Fruit fly (Drosophila melanogaster) whole organism, adult: ENCODE data around the gene Mocs2B.
A peak's percentile ranks its signal among the peaks of the same experiment; 100 is the strongest.

ENCODE experiments used
- CG11617 ChIP-seq: fragments of 200-800 bp; sonication (Bioruptor generic); optimal IDR thresholded peaks from 2 replicates; lab custom pipeline; 2017; ENCODE audit warnings: mild to moderate bottlenecking, missing biosample characterization, missing genetic modification reagents, missing genetic modification characterization
- CG12768 ChIP-seq: fragments of 200-800 bp; sonication (Bioruptor generic); optimal IDR thresholded peaks from 2 replicates; lab custom pipeline; 2017; ENCODE audit warnings: missing biosample characterization, missing genetic modification characterization, mild to moderate bottlenecking, moderate library complexity, missing genetic modification reagents
- CG14711 ChIP-seq: fragments of 200-800 bp; sonication (Bioruptor generic); optimal IDR thresholded peaks from 2 replicates; lab custom pipeline; 2018; ENCODE audit warnings: missing biosample characterization, mild to moderate bottlenecking, missing genetic modification characterization, moderate library complexity
- CG1620 ChIP-seq: fragments of 200-800 bp; sonication (Bioruptor generic); optimal IDR thresholded peaks from 2 replicates; lab custom pipeline; 2016; ENCODE audit warnings: missing biosample characterization, missing genetic modification characterization
- CG33017 ChIP-seq: fragments of 200-800 bp; sonication (Bioruptor generic); optimal IDR thresholded peaks from 2 replicates; lab custom pipeline; 2018; ENCODE audit warnings: missing biosample characterization, mild to moderate bottlenecking, missing genetic modification characterization, moderate library complexity
- CG5204 ChIP-seq: fragments of 200-800 bp; sonication (Bioruptor generic); optimal IDR thresholded peaks from 2 replicates; lab custom pipeline; 2016; ENCODE audit warnings: missing biosample characterization, missing genetic modification characterization
- CG7045 ChIP-seq: fragments of 200-800 bp; sonication (Bioruptor generic); optimal IDR thresholded peaks from 2 replicates; lab custom pipeline; 2017; ENCODE audit warnings: missing biosample characterization, mild to moderate bottlenecking, missing genetic modification characterization
- CG7101 ChIP-seq: fragments of 200-800 bp; sonication (Bioruptor generic); optimal IDR thresholded peaks from 2 replicates; lab custom pipeline; 2018; ENCODE audit warnings: missing biosample characterization, mild to moderate bottlenecking, missing genetic modification characterization, moderate library complexity
- Clk ChIP-seq: fragments of 200-800 bp; sonication (Bioruptor generic); optimal IDR thresholded peaks from 2 replicates; lab custom pipeline; 2017; ENCODE audit warnings: missing biosample characterization, missing genetic modification characterization
- Crg-1 ChIP-seq: fragments of 200-800 bp; sonication (Bioruptor generic); optimal IDR thresholded peaks from 2 replicates; lab custom pipeline; 2016; ENCODE audit warnings: missing biosample characterization, missing genetic modification characterization
- Hr96 ChIP-seq: fragments of 200-800 bp; sonication (Bioruptor generic); optimal IDR thresholded peaks from 2 replicates; lab custom pipeline; 2016; ENCODE audit warnings: missing biosample characterization, missing genetic modification characterization
- Mnt ChIP-seq: fragments of 200-800 bp; sonication (Bioruptor generic); optimal IDR thresholded peaks from 2 replicates; lab custom pipeline; 2016; ENCODE audit warnings: missing biosample characterization, mild to moderate bottlenecking, missing genetic modification characterization
- bab1 ChIP-seq: fragments of 200-800 bp; sonication (Bioruptor generic); optimal IDR thresholded peaks from 3 replicates; lab custom pipeline; 2019; ENCODE audit warnings: missing biosample characterization, mild to moderate bottlenecking, missing genetic modification characterization, moderate library complexity
- cic ChIP-seq: fragments of 200-800 bp; sonication (Bioruptor generic); optimal IDR thresholded peaks from 2 replicates; lab custom pipeline; 2017; ENCODE audit warnings: missing biosample characterization, mild to moderate bottlenecking, missing genetic modification characterization, moderate library complexity
- cnc ChIP-seq, 2 experiments: fragments of >200 bp; optimal IDR thresholded peaks; 2 replicates each; lab custom pipeline; 2017
- kay ChIP-seq: fragments of 200-800 bp; sonication (Bioruptor generic); peaks from one replicate; lab custom pipeline; 2016; ENCODE audit warnings: missing biosample characterization, missing genetic modification characterization, borderline replicate concordance
- ovo ChIP-seq: fragments of 200-800 bp; sonication (Bioruptor generic); optimal IDR thresholded peaks from 2 replicates; lab custom pipeline; 2016; ENCODE audit warnings: missing biosample characterization, missing genetic modification characterization
- pad ChIP-seq: fragments of 200-800 bp; sonication (Bioruptor generic); optimal IDR thresholded peaks from 3 replicates; lab custom pipeline; 2017; ENCODE audit warnings: missing biosample characterization, missing genetic modification characterization, mild to moderate bottlenecking, moderate library complexity, missing genetic modification reagents
- tj ChIP-seq: fragments of 200-800 bp; sonication (Bioruptor generic); optimal IDR thresholded peaks from 3 replicates; lab custom pipeline; 2017; ENCODE audit warnings: missing biosample characterization, mild to moderate bottlenecking, missing genetic modification characterization, moderate library complexity
- toe ChIP-seq: fragments of 200-800 bp; sonication (Bioruptor generic); optimal IDR thresholded peaks from 2 replicates; lab custom pipeline; 2016; ENCODE audit warnings: missing biosample characterization, missing genetic modification characterization

The Mocs2B gene

dm6 chr3R:25122736-25123211 lies 4.4 kb downstream of the Mocs2B start, which contains the start of the genes CG31510 and TTLL5:
Gene CG31510, minus strand, starts transcription at chr3R:25122920.
Gene TTLL5, minus strand, starts transcription at chr3R:25122920.
- no peak for TF ChIP-seq cnc (optimal IDR thresholded peaks at IDR 0.05; lab: Kevin White, UChicago)
- no peak for TF ChIP-seq CG7101 (tag; lab: Kevin White, UChicago)
- TF ChIP-seq CG33017 (tag; lab: Kevin White, UChicago): no peak
- no peak for TF ChIP-seq CG5204 (GFP tag; lab: Kevin White, UChicago)
- no peak for TF ChIP-seq pad
- TF ChIP-seq Crg-1 (GFP tag; lab: Kevin White, UChicago): no peak
- TF ChIP-seq CG14711: no peak
- TF ChIP-seq bab1 (GFP tag; lab: Kevin White, UChicago): peak; percentile 37

dm6 chr3R:25112466-25112939 lies 14.7 kb downstream of the Mocs2B start, which contains the start of gene Nepl16:
Gene Nepl16, minus strand, starts transcription at chr3R:25112516.
- no peak for TF ChIP-seq bab1 (GFP tag; lab: Kevin White, UChicago)
- no peak for TF ChIP-seq Crg-1 (GFP tag; lab: Kevin White, UChicago)
- TF ChIP-seq cic: no peak
- TF ChIP-seq Clk (GFP tag; lab: Kevin White, UChicago): no peak
- TF ChIP-seq cnc (optimal IDR thresholded peaks at IDR 0.05; lab: Kevin White, UChicago): no peak
- no peak for TF ChIP-seq Mnt (GFP tag; lab: Kevin White, UChicago)
- TF ChIP-seq CG12768 (GFP tag; lab: Kevin White, UChicago): no peak
- TF ChIP-seq pad: no peak
- no peak for TF ChIP-seq CG1620 (GFP tag; lab: Kevin White, UChicago)
- no peak for TF ChIP-seq CG33017 (tag; lab: Kevin White, UChicago)

dm6 chr3R:25108932-25109331 lies 18.2 kb downstream of the Mocs2B start, which contains the start of gene CG34027:
Gene CG34027, minus strand, starts transcription at chr3R:25109032.
- TF ChIP-seq CG7101 (tag; lab: Kevin White, UChicago): no peak
- TF ChIP-seq CG7045 (GFP tag; lab: Kevin White, UChicago): no peak
- no peak for TF ChIP-seq CG33017 (tag; lab: Kevin White, UChicago)
- no peak for TF ChIP-seq Hr96 (GFP tag; lab: Kevin White, UChicago)
- TF ChIP-seq kay: no peak
- TF ChIP-seq CG12768 (GFP tag; lab: Kevin White, UChicago): no peak
- TF ChIP-seq CG14711: no peak
- no peak for TF ChIP-seq Mnt (GFP tag; lab: Kevin White, UChicago)
- TF ChIP-seq cnc (optimal IDR thresholded peaks at IDR 0.05; lab: Kevin White, UChicago): no peak
- TF ChIP-seq pad: no peak
- no peak for TF ChIP-seq bab1 (GFP tag; lab: Kevin White, UChicago)
- TF ChIP-seq Clk (GFP tag; lab: Kevin White, UChicago): no peak
- TF ChIP-seq toe (GFP tag; lab: Kevin White, UChicago): no peak
- TF ChIP-seq Crg-1 (GFP tag; lab: Kevin White, UChicago): no peak
- TF ChIP-seq cic: no peak
- no peak for TF ChIP-seq CG5204 (GFP tag; lab: Kevin White, UChicago)

dm6 chr3R:25102253-25102652 lies 24.9 kb downstream of the Mocs2B start, which contains the start of gene CG45095:
Gene CG45095, plus strand, starts transcription at chr3R:25102553.
- TF ChIP-seq pad (no peak), CG7045 (GFP tag; lab: Kevin White, UChicago) (no peak), cnc (optimal IDR thresholded peaks at IDR 0.05; lab: Kevin White, UChicago) (no peak), ovo (GFP tag; lab: Kevin White, UChicago) (no peak), cic (no peak), Mnt (GFP tag; lab: Kevin White, UChicago) (no peak), CG7101 (tag; lab: Kevin White, UChicago) (no peak), Clk (GFP tag; lab: Kevin White, UChicago) (no peak), tj (no peak), Crg-1 (GFP tag; lab: Kevin White, UChicago) (no peak), CG14711 (no peak)

dm6 chr3R:25097486-25097885 lies 29.7 kb downstream of the Mocs2B start, which contains the start of the genes CG33095 and CG33096:
Gene CG33095, plus strand, starts transcription at chr3R:25097672.
Gene CG33096, plus strand, starts transcription at chr3R:25097672.
- no peak for TF ChIP-seq Mnt (GFP tag; lab: Kevin White, UChicago)
- TF ChIP-seq CG5204 (GFP tag; lab: Kevin White, UChicago): no peak
- TF ChIP-seq CG1620 (GFP tag; lab: Kevin White, UChicago): peak; percentile 21
- no peak for TF ChIP-seq toe (GFP tag; lab: Kevin White, UChicago)
- TF ChIP-seq Crg-1 (GFP tag; lab: Kevin White, UChicago): no peak
- no peak for TF ChIP-seq tj
- TF ChIP-seq CG11617 (GFP tag; lab: Kevin White, UChicago): no peak

dm6 chr3R:25094639-25095038 lies 32.5 kb downstream of the Mocs2B start, which contains the start of gene fd96Cb:
Gene fd96Cb, plus strand, starts transcription at chr3R:25095012.
- TF ChIP-seq CG7101 (tag; lab: Kevin White, UChicago) (no peak), bab1 (GFP tag; lab: Kevin White, UChicago) (no peak), CG7045 (GFP tag; lab: Kevin White, UChicago) (no peak), cic (no peak), ovo (GFP tag; lab: Kevin White, UChicago) (no peak), Hr96 (GFP tag; lab: Kevin White, UChicago) (no peak), cnc (optimal IDR thresholded peaks at IDR 0.05; lab: Kevin White, UChicago) (no peak), kay (no peak), CG12768 (GFP tag; lab: Kevin White, UChicago) (no peak), CG5204 (GFP tag; lab: Kevin White, UChicago) (no peak), tj (no peak), Clk (GFP tag; lab: Kevin White, UChicago) (no peak), pad (no peak), Mnt (GFP tag; lab: Kevin White, UChicago) (no peak), CG14711 (no peak), Crg-1 (GFP tag; lab: Kevin White, UChicago) (no peak), CG11617 (GFP tag; lab: Kevin White, UChicago) (no peak)
